Fruit fly (Drosophila melanogaster) whole organism, embryonic: ENCODE data around the gene Swip-1.
A peak's percentile ranks its signal among the peaks of the same experiment; 100 is the strongest.

ENCODE experiments used
- ATbp ChIP-seq: fragments of 200-800 bp; sonication (Bioruptor generic); optimal IDR thresholded peaks from 2 replicates; lab custom pipeline; 2017; ENCODE audit warnings: missing biosample characterization, mild to moderate bottlenecking, missing genetic modification characterization, missing genetic modification reagents
- CG10209 ChIP-seq: fragments of 200-800 bp; sonication (Bioruptor generic); optimal IDR thresholded peaks from 3 replicates; lab custom pipeline; 2017; ENCODE audit warnings: missing biosample characterization, mild to moderate bottlenecking, missing genetic modification characterization, missing genetic modification reagents
- CG12659 ChIP-seq: fragments of 200-800 bp; sonication (Bioruptor generic); optimal IDR thresholded peaks from 3 replicates; lab custom pipeline; 2017; ENCODE audit warnings: mild to moderate bottlenecking, missing biosample characterization, missing genetic modification reagents, missing genetic modification characterization
- CG14667 ChIP-seq: fragments of 200-800 bp; sonication (Bioruptor generic); IDR thresholded peaks from 2 replicates; pipeline ENCODE4 v1.3.6; 2022; ENCODE audit warnings: missing biosample characterization, missing genetic modification characterization
- CG15011 ChIP-seq: fragments of 200-800 bp; sonication (Bioruptor generic); optimal IDR thresholded peaks from 3 replicates; lab custom pipeline; 2018; ENCODE audit warnings: missing biosample characterization, mild to moderate bottlenecking, missing genetic modification characterization
- CG1529 ChIP-seq: fragments of 200-800 bp; sonication (Bioruptor generic); optimal IDR thresholded peaks from 3 replicates; lab custom pipeline; 2018; ENCODE audit warnings: missing biosample characterization, missing genetic modification characterization
- CG17186 ChIP-seq: fragments of 200-800 bp; sonication (Bioruptor generic); optimal IDR thresholded peaks from 3 replicates; lab custom pipeline; 2017; ENCODE audit warnings: missing biosample characterization, missing genetic modification reagents, missing genetic modification characterization
- CG17612 ChIP-seq: fragments of 200-800 bp; sonication (Bioruptor generic); IDR thresholded peaks from 2 replicates; pipeline ENCODE4 v1.3.6; 2022; ENCODE audit warnings: missing biosample characterization, missing genetic modification characterization
- CG2889 ChIP-seq: fragments of 200-800 bp; sonication (Bioruptor generic); IDR thresholded peaks from 3 replicates; pipeline ENCODE4 v1.3.6; 2022; ENCODE audit warnings: missing biosample characterization, missing genetic modification characterization
- CG31365 ChIP-seq: fragments of 200-800 bp; sonication (Bioruptor generic); optimal IDR thresholded peaks from 2 replicates; lab custom pipeline; 2018; ENCODE audit warnings: missing biosample characterization, mild to moderate bottlenecking, missing genetic modification characterization
- CG3163 ChIP-seq: fragments of 200-800 bp; sonication (Bioruptor generic); optimal IDR thresholded peaks from 3 replicates; lab custom pipeline; 2016; ENCODE audit warnings: missing biosample characterization, missing genetic modification characterization
- CG33213 ChIP-seq: fragments of 200-800 bp; sonication (Bioruptor generic); optimal IDR thresholded peaks from 3 replicates; lab custom pipeline; 2016; ENCODE audit warnings: missing biosample characterization, missing genetic modification characterization
- CG7963 ChIP-seq: fragments of 200-800 bp; sonication (Bioruptor generic); IDR thresholded peaks from 3 replicates; pipeline ENCODE4 v1.3.6; 2022; ENCODE audit warnings: missing biosample characterization, missing genetic modification characterization; ENCODE audit not compliant: partially characterized antibody
- CG8924 ChIP-seq: fragments of 200-800 bp; optimal IDR thresholded peaks from 3 replicates; lab custom pipeline; 2019; ENCODE audit warnings: missing biosample characterization, mild to moderate bottlenecking, missing genetic modification characterization, moderate library complexity
- CG9609 ChIP-seq: fragments of 200-800 bp; sonication (Bioruptor generic); optimal IDR thresholded peaks from 3 replicates; lab custom pipeline; 2016; ENCODE audit warnings: missing biosample characterization, missing genetic modification characterization
- Dbx ChIP-seq: fragments of 200-800 bp; sonication (Bioruptor generic); IDR thresholded peaks from 3 replicates; pipeline ENCODE4 v1.3.6; 2022; ENCODE audit warnings: missing biosample characterization, missing genetic modification characterization
- Dp ChIP-seq: fragments of 200-800 bp; sonication (Bioruptor generic); optimal IDR thresholded peaks from 2 replicates; lab custom pipeline; 2018; ENCODE audit warnings: missing biosample characterization, mild to moderate bottlenecking, missing genetic modification characterization, moderate library complexity
- Dref ChIP-seq: fragments of 200-800 bp; sonication (Bioruptor generic); IDR thresholded peaks from 2 replicates; pipeline ENCODE4 v1.3.6; 2022; ENCODE audit warnings: missing biosample characterization, missing genetic modification characterization
- E2f1 ChIP-seq: fragments of 200-800 bp; sonication (Bioruptor generic); IDR thresholded peaks from 2 replicates; pipeline ENCODE4 v1.3.6; 2022; ENCODE audit warnings: missing biosample characterization, missing genetic modification characterization
- Eip74EF ChIP-seq, 2 experiments: fragments of 200-800 bp in 1 of 2; fragments of >200 bp in 1 of 2; sonication (Bioruptor generic) in 1 of 2; optimal IDR thresholded peaks; 2 replicates each; lab custom pipeline; 2017 to 2019; ENCODE audit warnings: missing biosample characterization in 2 of 2, missing genetic modification characterization in 2 of 2, mild to moderate bottlenecking in 1 of 2, moderate library complexity in 1 of 2
- H15 ChIP-seq: fragments of 200-800 bp; sonication (Bioruptor generic); IDR thresholded peaks from 3 replicates; pipeline ENCODE4 v1.3.6; 2022; ENCODE audit warnings: missing biosample characterization, missing genetic modification characterization
- HHEX ChIP-seq: fragments of 200-800 bp; sonication (Bioruptor generic); optimal IDR thresholded peaks from 3 replicates; lab custom pipeline; 2017; ENCODE audit warnings: missing biosample characterization, mild to moderate bottlenecking, missing genetic modification characterization, missing genetic modification reagents
- Mad ChIP-seq: fragments of 200-800 bp; sonication (Bioruptor generic); optimal IDR thresholded peaks from 2 replicates; lab custom pipeline; 2016; ENCODE audit warnings: missing biosample characterization, missing genetic modification characterization
- Oaz ChIP-seq: fragments of 200-800 bp; sonication (Bioruptor generic); IDR thresholded peaks from 2 replicates; pipeline ENCODE4 v1.3.6; 2022; ENCODE audit warnings: missing biosample characterization, missing genetic modification characterization
- Sry-δ ChIP-seq: fragments of 200-800 bp; sonication (Bioruptor generic); optimal IDR thresholded peaks from 2 replicates; lab custom pipeline; 2016; ENCODE audit warnings: missing biosample characterization, missing genetic modification characterization
- Ssrp ChIP-seq: fragments of 200-800 bp; sonication (Bioruptor generic); optimal IDR thresholded peaks from 2 replicates; lab custom pipeline; 2018; ENCODE audit warnings: missing biosample characterization, mild to moderate bottlenecking, missing genetic modification characterization, moderate library complexity
- ac ChIP-seq: fragments of 200-800 bp; sonication (Bioruptor generic); optimal IDR thresholded peaks from 3 replicates; lab custom pipeline; 2017; ENCODE audit warnings: missing biosample characterization, mild to moderate bottlenecking, missing genetic modification characterization
- ase ChIP-seq: fragments of 200-800 bp; sonication (Bioruptor generic); IDR thresholded peaks from 3 replicates; pipeline ENCODE4 v1.3.6; 2022; ENCODE audit warnings: missing biosample characterization, missing genetic modification characterization
- bowl ChIP-seq: fragments of 200-800 bp; sonication (Bioruptor generic); IDR thresholded peaks from 2 replicates; pipeline ENCODE4 v1.3.6; 2022; ENCODE audit warnings: missing biosample characterization, missing genetic modification characterization
- caup ChIP-seq: fragments of 200-800 bp; sonication (Bioruptor generic); optimal IDR thresholded peaks from 3 replicates; lab custom pipeline; 2017; ENCODE audit warnings: missing biosample characterization, mild to moderate bottlenecking, missing genetic modification characterization, moderate library complexity; ENCODE audit not compliant: severe bottlenecking
- cwo ChIP-seq: fragments of 200-800 bp; sonication (Bioruptor generic); optimal IDR thresholded peaks from 3 replicates; lab custom pipeline; 2017; ENCODE audit warnings: missing biosample characterization, missing genetic modification characterization, mild to moderate bottlenecking, moderate library complexity, missing genetic modification reagents
- danr ChIP-seq: fragments of 200-800 bp; sonication (Bioruptor generic); IDR thresholded peaks from 2 replicates; pipeline ENCODE4 v1.3.6; 2022; ENCODE audit warnings: missing biosample characterization, missing genetic modification characterization
- fd3F ChIP-seq: fragments of 200-800 bp; sonication (Bioruptor generic); optimal IDR thresholded peaks from 2 replicates; lab custom pipeline; 2018; ENCODE audit warnings: missing biosample characterization, mild to moderate bottlenecking, missing genetic modification characterization, moderate library complexity
- gce ChIP-seq: fragments of 200-800 bp; sonication (Bioruptor generic); IDR thresholded peaks from 3 replicates; pipeline ENCODE4 v1.3.6; 2022; ENCODE audit warnings: missing biosample characterization, missing genetic modification characterization
- gem ChIP-seq: fragments of 200-800 bp; sonication (Bioruptor generic); optimal IDR thresholded peaks from 2 replicates; lab custom pipeline; 2019; ENCODE audit warnings: missing biosample characterization, mild to moderate bottlenecking, missing genetic modification characterization, moderate library complexity
- gt ChIP-seq: fragments of 200-800 bp; sonication (Bioruptor generic); IDR thresholded peaks from 2 replicates; pipeline ENCODE4 v1.3.6; 2022; ENCODE audit warnings: missing biosample characterization, missing genetic modification characterization
- h ChIP-seq: fragments of >200 bp; optimal IDR thresholded peaks from 2 replicates; lab custom pipeline; 2017
- hb ChIP-seq: fragments of 200-800 bp; sonication (Bioruptor generic); IDR thresholded peaks from 3 replicates; pipeline ENCODE4 v1.3.6; 2022; ENCODE audit warnings: missing biosample characterization, missing genetic modification characterization; ENCODE audit not compliant: partially characterized antibody
- her ChIP-seq: fragments of 200-800 bp; sonication (Bioruptor generic); optimal IDR thresholded peaks from 2 replicates; lab custom pipeline; 2016; ENCODE audit warnings: missing biosample characterization, missing genetic modification characterization
- kay ChIP-seq: fragments of 200-800 bp; sonication (Bioruptor generic); optimal IDR thresholded peaks from 2 replicates; lab custom pipeline; 2016; ENCODE audit warnings: missing biosample characterization, missing genetic modification characterization
- mirr ChIP-seq: fragments of 200-800 bp; sonication (Bioruptor generic); optimal IDR thresholded peaks from 3 replicates; lab custom pipeline; 2018; ENCODE audit warnings: missing biosample characterization, mild to moderate bottlenecking, missing genetic modification characterization
- nau ChIP-seq: fragments of 200-800 bp; sonication (Bioruptor generic); optimal IDR thresholded peaks from 3 replicates; lab custom pipeline; 2017; ENCODE audit warnings: missing biosample characterization, mild to moderate bottlenecking, missing genetic modification characterization, missing genetic modification reagents
- nmo ChIP-seq: fragments of 200-800 bp; sonication (Bioruptor generic); optimal IDR thresholded peaks from 2 replicates; lab custom pipeline; 2018; ENCODE audit warnings: missing biosample characterization, mild to moderate bottlenecking, missing genetic modification characterization, moderate library complexity
- nom ChIP-seq: fragments of 200-800 bp; sonication (Bioruptor generic); optimal IDR thresholded peaks from 2 replicates; lab custom pipeline; 2017; ENCODE audit warnings: missing biosample characterization, missing genetic modification characterization, mild to moderate bottlenecking, moderate library complexity, missing genetic modification reagents
- pros ChIP-seq: fragments of 200-800 bp; sonication (Bioruptor generic); optimal IDR thresholded peaks from 3 replicates; lab custom pipeline; 2019; ENCODE audit warnings: missing biosample characterization, mild to moderate bottlenecking, missing genetic modification characterization, moderate library complexity
- run ChIP-seq: fragments of 200-800 bp; sonication (Bioruptor generic); optimal IDR thresholded peaks from 3 replicates; lab custom pipeline; 2018; ENCODE audit warnings: missing biosample characterization, mild to moderate bottlenecking, missing genetic modification characterization
- sc ChIP-seq, 3 experiments: fragments of >200 bp in 2 of 3; fragments of 200-800 bp in 1 of 3; sonication (Bioruptor generic) in 1 of 3; optimal IDR thresholded peaks; 2 replicates in 2 of 3; 3 replicates in 1 of 3; lab custom pipeline; 2017; ENCODE audit warnings: mild to moderate bottlenecking in 1 of 3, missing biosample characterization in 1 of 3, missing genetic modification characterization in 1 of 3, missing genetic modification reagents in 1 of 3
- wor ChIP-seq: fragments of 200-800 bp; sonication (Bioruptor generic); IDR thresholded peaks from 2 replicates; pipeline ENCODE4 v1.3.6; 2022; ENCODE audit warnings: missing biosample characterization, missing genetic modification characterization

Gene Swip-1

DNA sequence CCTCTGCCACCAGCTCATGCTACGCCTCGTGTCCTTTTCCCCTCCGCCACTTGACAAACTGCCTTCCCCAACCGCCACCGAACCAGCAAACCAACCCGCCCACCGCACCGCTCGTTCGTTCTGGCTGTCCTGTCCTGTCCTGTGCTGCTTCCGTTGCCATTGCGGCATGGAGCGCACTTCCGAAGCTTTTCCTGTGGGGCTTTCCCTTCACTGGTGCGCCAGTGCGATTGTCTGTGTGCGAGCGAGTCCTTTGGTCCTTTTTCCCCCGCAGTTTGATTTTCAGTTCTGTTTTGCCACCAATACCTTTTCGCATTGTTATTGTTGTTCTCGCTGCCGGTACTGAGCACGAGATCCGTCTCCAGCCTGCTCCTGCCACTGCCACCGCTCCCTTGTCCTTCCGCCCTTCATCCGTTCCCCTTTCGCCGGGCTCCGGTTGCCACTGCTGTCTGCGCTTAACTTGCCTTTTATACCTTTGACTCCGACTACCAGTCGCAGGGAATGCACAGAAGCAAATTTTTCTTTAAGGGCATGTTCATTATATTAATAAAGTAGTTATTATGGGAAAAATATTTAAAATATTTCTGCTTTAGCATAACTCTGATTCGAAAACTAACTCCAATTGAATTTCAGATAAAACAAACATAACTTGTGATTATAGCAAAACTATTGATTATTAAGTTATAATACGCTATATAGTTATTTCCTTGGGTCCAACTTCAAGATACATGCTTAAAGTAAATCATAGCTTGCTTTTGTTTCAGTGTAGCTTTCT, 37.1 kb upstream of the Swip-1 start (continued):
- TF ChIP-seq run (tag; lab: Kevin White, UChicago) (peak; percentile 38), HHEX (GFP tag; lab: Kevin White, UChicago) (peak; percentile 78), cwo (peak; percentile 73), CG10209 (GFP tag; lab: Kevin White, UChicago) (peak; percentile 70), Oaz (GFP tag; lab: Robert Waterston, UW) (no peak), nmo (peak; percentile 67), Dp (GFP tag; lab: Kevin White, UChicago) (no peak), sc (optimal IDR thresholded peaks at IDR 0.05; lab: Kevin White, UChicago) (no peak), sc (GFP tag; optimal IDR thresholded peaks at IDR 0.05; lab: Kevin White, UChicago) (peak; percentile 21), E2f1 (GFP tag; lab: Robert Waterston, UW) (peak; percentile 7; the same call in 1 of the 2 replicates), gem (tag; lab: Kevin White, UChicago) (peak; percentile 85), her (GFP tag; lab: Kevin White, UChicago) (no peak), CG9609 (GFP tag; lab: Kevin White, UChicago) (no peak), caup (GFP tag; lab: Kevin White, UChicago) (peak; percentile 69), ac (GFP tag; lab: Kevin White, UChicago) (no peak), Eip74EF (GFP tag; optimal IDR thresholded peaks at IDR 0.05; lab: Kevin White, UChicago) (peak in 1 of 2 experiments; percentile 66), ase (GFP tag; lab: Robert Waterston, UW) (no peak), CG2889 (GFP tag; lab: Robert Waterston, UW) (no peak), CG3163 (no peak), CG12659 (peak; percentile 78), kay (GFP tag; lab: Kevin White, UChicago) (peak; percentile 23), CG1529 (GFP tag; lab: Kevin White, UChicago) (peak; percentile 30), CG33213 (GFP tag; lab: Kevin White, UChicago) (no peak), Ssrp (tag; lab: Kevin White, UChicago) (peak; percentile 76), gce (GFP tag; lab: Robert Waterston, UW) (no peak), Dref (GFP tag; lab: Robert Waterston, UW) (no peak), CG17612 (GFP tag; lab: Robert Waterston, UW) (no peak), nom (GFP tag; lab: Kevin White, UChicago) (peak; percentile 41), pros (no peak), mirr (peak; percentile 62), danr (GFP tag; lab: Robert Waterston, UW) (no peak), CG14667 (GFP tag; lab: Robert Waterston, UW) (peak; percentile 21; the same call in 1 of the 2 replicates), Dbx (peak; percentile 45; the same call in 1 of the 3 replicates), Mad (GFP tag; lab: Kevin White, UChicago) (no peak), nau (GFP tag; lab: Kevin White, UChicago) (peak; percentile 54), hb (GFP tag; lab: Robert Waterston, UW) (no peak), h (lab: Kevin White, UChicago) (no peak), CG7963 (GFP tag; lab: Robert Waterston, UW) (no peak), wor (peak; percentile 47; the same call in 1 of the 2 replicates), CG8924 (tag; lab: Kevin White, UChicago) (peak; percentile 84), CG31365 (tag; lab: Kevin White, UChicago) (no peak), gt (GFP tag; lab: Robert Waterston, UW) (no peak), fd3F (GFP tag; lab: Kevin White, UChicago) (peak; percentile 47), CG15011 (GFP tag; lab: Kevin White, UChicago) (peak; percentile 48), bowl (GFP tag; lab: Robert Waterston, UW) (no peak), Sry-δ (GFP tag; lab: Kevin White, UChicago) (no peak), ATbp (GFP tag; lab: Kevin White, UChicago) (peak; percentile 53), CG17186 (GFP tag; lab: Kevin White, UChicago) (no peak), H15 (GFP tag; lab: Robert Waterston, UW) (no peak)
